Fruit fly (Drosophila melanogaster): ENCODE results near the gene tos.

Gene tos

DNA sequence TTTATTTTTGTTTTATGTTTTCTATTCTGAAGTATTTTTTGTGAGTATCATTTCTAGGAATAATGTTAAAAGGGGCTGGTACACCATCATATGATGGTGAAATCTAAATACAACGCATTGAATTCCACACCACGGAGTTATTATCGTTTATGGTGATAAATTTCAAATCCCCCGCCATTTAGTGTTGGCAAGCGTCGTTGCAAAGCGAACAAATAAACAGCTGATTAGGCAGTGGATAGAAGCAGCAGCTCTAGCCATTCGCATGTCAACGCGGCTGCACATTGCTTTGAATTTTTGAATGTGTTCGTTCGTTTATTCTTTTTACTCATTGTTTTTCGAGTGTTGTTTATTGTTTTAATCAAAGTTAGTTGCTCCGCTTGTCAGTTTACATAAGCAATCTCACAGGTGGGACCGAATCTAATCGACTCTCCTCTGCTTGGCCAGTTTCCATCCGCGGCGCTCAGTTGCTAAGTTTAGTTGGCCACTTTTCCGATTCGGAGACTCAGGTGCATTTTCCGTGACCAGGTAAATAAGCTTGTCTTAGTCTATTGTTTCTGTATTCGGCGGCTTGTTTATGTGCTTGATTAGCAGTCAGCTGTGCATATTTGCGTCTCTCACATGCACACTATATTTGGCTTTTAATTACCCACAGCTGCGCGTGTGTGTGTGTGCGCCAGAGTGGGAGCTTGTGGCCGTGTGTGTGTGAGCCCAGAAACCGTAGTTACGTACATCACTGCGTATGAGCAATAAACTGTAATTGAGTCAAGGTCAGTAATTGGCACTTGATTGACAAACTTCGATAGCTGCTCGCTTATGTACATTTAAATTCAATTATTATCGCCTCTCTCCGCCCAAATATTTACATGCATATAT lies 4.7 kb downstream of the tos start, which contains the start of the genes Mst36Fa and CG31751:
TSS of gene Mst36Fa (minus strand) at position 51 of the 873 bp plus-strand sequence.
TSS of gene CG31751 (plus strand) at position 274 of the 873 bp plus-strand sequence.
- TF ChIP-seq psq (GFP tag; optimal IDR thresholded peaks at IDR 0.05) (peak; percentile 27), sv (GFP tag; optimal IDR thresholded peaks at IDR 0.05) (peak; percentile 55), Rel (GFP tag; optimal IDR thresholded peaks at IDR 0.05) (no peak), Rel (tag; optimal IDR thresholded peaks at IDR 0.05) (peak; percentile 29), rgr (GFP tag; optimal IDR thresholded peaks at IDR 0.05) (peak; percentile 61), N (GFP tag; optimal IDR thresholded peaks at IDR 0.05) (no peak), OdsH (GFP tag; optimal IDR thresholded peaks at IDR 0.05) (peak; percentile 61), br (GFP tag; optimal IDR thresholded peaks at IDR 0.05) (peak; percentile 56), Hr83 (GFP tag; optimal IDR thresholded peaks at IDR 0.05; ENCODE audit: poor library complexity, severe bottlenecking) (peak; percentile 92), HLH106 (tag; optimal IDR thresholded peaks at IDR 0.05) (no peak), Myc (optimal IDR thresholded peaks at IDR 0.05) (peak; percentile 38), ey (GFP tag; optimal IDR thresholded peaks at IDR 0.05) (peak; percentile 50), Hnf4 (GFP tag; optimal IDR thresholded peaks at IDR 0.05) (peak; percentile 69), Jra (GFP tag; optimal IDR thresholded peaks at IDR 0.05) (no peak), dsf (GFP tag; optimal IDR thresholded peaks at IDR 0.05; ENCODE audit: borderline replicate concordance) (no peak), h (GFP tag; optimal IDR thresholded peaks at IDR 0.05) (peak; percentile 66), Vsx2 (GFP tag; optimal IDR thresholded peaks at IDR 0.05; ENCODE audit: partially characterized antibody) (no peak), Sp1 (GFP tag; optimal IDR thresholded peaks at IDR 0.05) (peak; percentile 14), foxo (GFP tag; optimal IDR thresholded peaks at IDR 0.05) (peak in 1 of 2 experiments; percentile 64), fru (GFP tag; optimal IDR thresholded peaks at IDR 0.05) (peak; percentile 34)

DNA sequence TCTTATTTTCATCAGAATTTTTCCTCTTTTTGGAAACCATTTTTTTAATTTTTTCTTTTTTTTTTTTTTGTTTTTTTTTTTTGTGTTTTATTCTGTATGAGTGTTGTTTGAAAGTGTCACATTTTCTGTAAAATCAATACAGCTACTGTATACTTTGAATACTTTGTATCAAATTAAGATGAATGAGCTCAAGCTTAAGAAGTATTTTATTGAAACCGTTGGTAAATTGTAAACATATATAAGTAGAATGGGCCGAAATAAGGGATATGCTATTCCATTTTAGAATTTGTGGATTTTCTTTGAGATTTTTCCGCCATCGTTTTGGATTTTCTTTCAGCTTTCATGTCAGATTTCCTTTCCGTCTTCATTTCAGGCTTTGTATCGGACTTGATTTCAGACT lies 6.9 kb downstream of the tos start, which contains the start of gene Mst36Fb:
TSS of gene Mst36Fb (minus strand) at position 101 of the 400 bp plus-strand sequence.
- TF ChIP-seq sage (GFP tag; optimal IDR thresholded peaks at IDR 0.05) (no peak), GATAd (GFP tag; optimal IDR thresholded peaks at IDR 0.05) (no peak), dsf (GFP tag; optimal IDR thresholded peaks at IDR 0.05; ENCODE audit: borderline replicate concordance) (no peak), Mio (GFP tag; optimal IDR thresholded peaks at IDR 0.05) (no peak), Sp1 (GFP tag; optimal IDR thresholded peaks at IDR 0.05) (no peak), OdsH (GFP tag; optimal IDR thresholded peaks at IDR 0.05) (no peak), rgr (GFP tag; optimal IDR thresholded peaks at IDR 0.05) (no peak), foxo (GFP tag; optimal IDR thresholded peaks at IDR 0.05) (no peak), lola (GFP tag; optimal IDR thresholded peaks at IDR 0.05) (no peak), Dif (GFP tag; optimal IDR thresholded peaks at IDR 0.05; ENCODE audit: partially characterized antibody) (no peak), fru (GFP tag; optimal IDR thresholded peaks at IDR 0.05) (no peak), Hr78 (GFP tag; optimal IDR thresholded peaks at IDR 0.05) (no peak), h (GFP tag; optimal IDR thresholded peaks at IDR 0.05) (no peak), usp (GFP tag; optimal IDR thresholded peaks at IDR 0.05) (no peak), jim (GFP tag; optimal IDR thresholded peaks at IDR 0.05) (no peak), Jra (GFP tag; optimal IDR thresholded peaks at IDR 0.05) (no peak), dl (GFP tag; optimal IDR thresholded peaks at IDR 0.05; ENCODE audit: insufficient read depth in 1 of 2, partially characterized antibody in 2 of 2) (no peak), psq (GFP tag; optimal IDR thresholded peaks at IDR 0.05) (no peak), sv (GFP tag; optimal IDR thresholded peaks at IDR 0.05) (no peak)

DNA sequence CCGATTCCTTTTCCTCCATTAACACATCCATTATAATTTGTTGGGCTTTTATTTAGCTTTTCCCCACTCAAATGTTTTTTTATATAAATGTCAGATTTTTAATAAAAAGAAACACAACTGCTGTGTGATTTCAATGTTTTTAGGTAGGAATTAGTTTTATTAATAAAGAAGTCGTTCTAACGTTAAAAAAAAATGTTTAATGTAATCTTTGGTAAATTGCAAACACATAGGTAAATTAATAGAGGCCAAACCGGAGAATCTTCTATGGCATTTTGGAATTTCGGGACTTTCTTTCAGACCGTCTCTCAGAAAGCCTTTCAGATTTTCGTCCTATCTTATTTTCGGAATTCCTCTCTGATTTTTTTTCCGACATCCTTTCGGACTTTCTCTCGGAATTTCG lies 8.7 kb downstream of the tos start, which contains the start of gene CG43339:
TSS of gene CG43339 (minus strand) at position 101 of the 400 bp plus-strand sequence.
- no peak for TF ChIP-seq Sp1 (GFP tag; optimal IDR thresholded peaks at IDR 0.05)
- no peak for TF ChIP-seq Vsx2 (GFP tag; optimal IDR thresholded peaks at IDR 0.05; ENCODE audit: partially characterized antibody)

DNA sequence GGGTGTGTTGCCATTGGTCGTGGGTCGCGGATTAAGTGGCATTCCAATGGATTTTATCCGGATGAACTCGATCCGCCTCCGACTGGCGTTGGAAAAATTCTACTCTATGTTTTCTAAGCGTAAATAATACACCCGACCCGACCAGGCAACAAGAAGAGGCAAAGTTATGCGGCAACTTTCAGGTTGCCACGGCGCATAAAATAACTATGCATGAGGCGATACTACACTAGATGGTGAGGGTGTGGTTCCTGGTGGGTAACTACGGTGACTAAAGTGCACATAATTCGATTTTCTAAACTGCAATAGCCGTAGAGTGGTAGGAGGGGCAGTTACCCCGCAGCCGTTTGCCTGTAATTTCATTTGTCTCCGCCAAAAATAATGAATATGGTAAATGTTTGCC lies 10.7 kb downstream of the tos start, which contains the start of gene CG43338:
TSS of gene CG43338 (minus strand) at position 101 of the 400 bp plus-strand sequence.
- TF ChIP-seq HLH106 (tag; optimal IDR thresholded peaks at IDR 0.05) (no peak), woc (GFP tag; optimal IDR thresholded peaks at IDR 0.05) (no peak), jim (GFP tag; optimal IDR thresholded peaks at IDR 0.05) (no peak), dmrt93B (GFP tag; optimal IDR thresholded peaks at IDR 0.05) (no peak), Rel (GFP tag; optimal IDR thresholded peaks at IDR 0.05) (no peak), Rel (tag; optimal IDR thresholded peaks at IDR 0.05) (no peak), Dfd (GFP tag; optimal IDR thresholded peaks at IDR 0.05) (no peak), Vsx2 (GFP tag; optimal IDR thresholded peaks at IDR 0.05; ENCODE audit: partially characterized antibody) (no peak), br (GFP tag; optimal IDR thresholded peaks at IDR 0.05) (no peak), dsf (GFP tag; optimal IDR thresholded peaks at IDR 0.05; ENCODE audit: borderline replicate concordance) (no peak), CrebA (GFP tag; optimal IDR thresholded peaks at IDR 0.05; ENCODE audit: borderline replicate concordance) (no peak)

Data from whole organism, wandering third instar larva.